Fruit fly (Drosophila melanogaster) whole organism, embryonic: ENCODE data around the gene tsl.

Source experiments
- ATbp ChIP-seq: fragments of 200-800 bp; sonication (Bioruptor generic); optimal IDR thresholded peaks from 2 replicates; lab custom pipeline; 2017; ENCODE audit warnings: missing biosample characterization, mild to moderate bottlenecking, missing genetic modification characterization, missing genetic modification reagents
- Asciz ChIP-seq: fragments of 200-800 bp; sonication (Bioruptor generic); optimal IDR thresholded peaks from 2 replicates; lab custom pipeline; 2017; ENCODE audit warnings: missing biosample characterization, mild to moderate bottlenecking, missing genetic modification characterization, missing genetic modification reagents
- Blimp-1 ChIP-seq: fragments of 200-800 bp; sonication (Bioruptor generic); optimal IDR thresholded peaks from 3 replicates; lab custom pipeline; 2018; ENCODE audit warnings: missing biosample characterization, missing genetic modification characterization, mild to moderate bottlenecking, moderate library complexity, missing genetic modification reagents
- CG10267 ChIP-seq: fragments of 200-800 bp; sonication (Bioruptor generic); optimal IDR thresholded peaks from 2 replicates; lab custom pipeline; 2018; ENCODE audit warnings: missing biosample characterization, mild to moderate bottlenecking, missing genetic modification characterization, moderate library complexity
- CG10431 ChIP-seq: fragments of 200-800 bp; sonication (Bioruptor generic); optimal IDR thresholded peaks from 3 replicates; lab custom pipeline; 2018; ENCODE audit warnings: missing biosample characterization, mild to moderate bottlenecking, missing genetic modification characterization
- CG11085 ChIP-seq: fragments of 200-800 bp; sonication (Bioruptor generic); IDR thresholded peaks from 2 replicates; pipeline ENCODE4 v1.3.6; 2022; ENCODE audit warnings: missing biosample characterization, missing genetic modification characterization
- CG1233 ChIP-seq: fragments of 200-800 bp; sonication (Bioruptor generic); optimal IDR thresholded peaks from 4 replicates; lab custom pipeline; 2018; ENCODE audit warnings: missing biosample characterization, mild to moderate bottlenecking, missing genetic modification characterization
- CG15696 ChIP-seq: fragments of 200-800 bp; sonication (Bioruptor generic); optimal IDR thresholded peaks from 2 replicates; lab custom pipeline; 2019; ENCODE audit warnings: missing biosample characterization, mild to moderate bottlenecking, missing genetic modification characterization, moderate library complexity
- CG1603 ChIP-seq: fragments of 200-800 bp; sonication (Bioruptor generic); optimal IDR thresholded peaks from 2 replicates; lab custom pipeline; 2019; ENCODE audit warnings: missing biosample characterization, mild to moderate bottlenecking, missing genetic modification characterization, moderate library complexity
- CG2129 ChIP-seq: fragments of 200-800 bp; sonication (Bioruptor generic); IDR thresholded peaks from 2 replicates; pipeline ENCODE4 v1.3.6; 2022; ENCODE audit warnings: missing biosample characterization, missing genetic modification characterization; ENCODE audit not compliant: partially characterized antibody
- CG2202 ChIP-seq: fragments of 200-800 bp; sonication (Bioruptor generic); optimal IDR thresholded peaks from 2 replicates; lab custom pipeline; 2018; ENCODE audit warnings: missing biosample characterization, mild to moderate bottlenecking, missing genetic modification characterization
- CG3065 ChIP-seq: fragments of 200-800 bp; sonication (Bioruptor generic); optimal IDR thresholded peaks from 2 replicates; lab custom pipeline; 2016; ENCODE audit warnings: missing biosample characterization, missing genetic modification characterization
- CG3847 ChIP-seq: fragments of 200-800 bp; sonication (Bioruptor generic); IDR thresholded peaks from 2 replicates; pipeline ENCODE4 v1.3.6; 2022; ENCODE audit warnings: missing biosample characterization, missing genetic modification characterization
- CG7928 ChIP-seq: fragments of 200-800 bp; sonication (Bioruptor generic); optimal IDR thresholded peaks from 2 replicates; lab custom pipeline; 2017; ENCODE audit warnings: missing biosample characterization, mild to moderate bottlenecking, missing genetic modification characterization
- CG9932 ChIP-seq: fragments of 200-800 bp; sonication (Bioruptor generic); IDR thresholded peaks from 2 replicates; pipeline ENCODE4 v1.3.6; 2022; ENCODE audit warnings: missing biosample characterization, missing genetic modification characterization
- Camta ChIP-seq: fragments of 200-800 bp; sonication (Bioruptor generic); optimal IDR thresholded peaks from 2 replicates; lab custom pipeline; 2016; ENCODE audit warnings: missing biosample characterization, missing genetic modification characterization
- D ChIP-seq, 2 experiments: fragments of 200-800 bp in 1 of 2; fragments of >200 bp in 1 of 2; sonication (Bioruptor generic) in 1 of 2; optimal IDR thresholded peaks; 2 replicates in 1 of 2; 3 replicates in 1 of 2; lab custom pipeline; 2017; ENCODE audit warnings: mild to moderate bottlenecking in 1 of 2, missing biosample characterization in 1 of 2, missing genetic modification characterization in 1 of 2, missing genetic modification reagents in 1 of 2
- Dek ChIP-seq: fragments of 200-800 bp; sonication (Bioruptor generic); optimal IDR thresholded peaks from 3 replicates; lab custom pipeline; 2019; ENCODE audit warnings: missing biosample characterization, mild to moderate bottlenecking, missing genetic modification characterization, moderate library complexity
- HmgD ChIP-seq: fragments of 200-800 bp; sonication (Bioruptor generic); optimal IDR thresholded peaks from 3 replicates; lab custom pipeline; 2016; ENCODE audit warnings: missing biosample characterization, missing genetic modification characterization
- Lhr ChIP-seq: fragments of 200-800 bp; sonication (Bioruptor generic); optimal IDR thresholded peaks from 3 replicates; lab custom pipeline; 2017; ENCODE audit warnings: mild to moderate bottlenecking, missing biosample characterization, missing genetic modification reagents, missing genetic modification characterization
- Mes4 ChIP-seq: fragments of 200-800 bp; sonication (Bioruptor generic); optimal IDR thresholded peaks from 2 replicates; lab custom pipeline; 2016; ENCODE audit warnings: missing biosample characterization, missing genetic modification characterization
- NC2β ChIP-seq: fragments of 200-800 bp; sonication (Bioruptor generic); optimal IDR thresholded peaks from 2 replicates; lab custom pipeline; 2016; ENCODE audit warnings: missing biosample characterization, missing genetic modification characterization
- Pdp1 ChIP-seq, 2 experiments: fragments of 200-800 bp; sonication (Bioruptor generic); optimal IDR thresholded peaks; 3 replicates each; lab custom pipeline; 2016; ENCODE audit warnings: missing biosample characterization in 2 of 2, missing genetic modification characterization in 2 of 2, mild to moderate bottlenecking in 1 of 2, moderate library complexity in 1 of 2
- Stat92E ChIP-seq, 3 experiments: fragments of >200 bp in 2 of 3; fragments of 200-800 bp in 1 of 3; sonication (Bioruptor generic) in 1 of 3; optimal IDR thresholded peaks; 2 replicates each; lab custom pipeline; 2017 to 2019; ENCODE audit warnings: missing biosample characterization in 3 of 3, missing genetic modification characterization in 3 of 3, mild to moderate bottlenecking in 1 of 3, moderate library complexity in 1 of 3
- abd-A ChIP-seq: fragments of 200-800 bp; sonication (Bioruptor generic); optimal IDR thresholded peaks from 3 replicates; lab custom pipeline; 2019; ENCODE audit warnings: missing biosample characterization, mild to moderate bottlenecking, missing genetic modification characterization, moderate library complexity
- bowl ChIP-seq: fragments of 200-800 bp; sonication (Bioruptor generic); IDR thresholded peaks from 2 replicates; pipeline ENCODE4 v1.3.6; 2022; ENCODE audit warnings: missing biosample characterization, missing genetic modification characterization
- bsh ChIP-seq, 2 experiments: fragments of 200-800 bp; sonication (Bioruptor generic); optimal IDR thresholded peaks; 2 replicates each; lab custom pipeline; 2017 to 2018; ENCODE audit warnings: mild to moderate bottlenecking in 2 of 2, missing biosample characterization in 2 of 2, missing genetic modification characterization in 2 of 2, moderate library complexity in 1 of 2
- chif ChIP-seq, 2 experiments: fragments of 200-800 bp; sonication (Bioruptor generic); optimal IDR thresholded peaks; 3 replicates each; lab custom pipeline; 2016; ENCODE audit warnings: missing biosample characterization in 2 of 2, missing genetic modification characterization in 2 of 2
- dan ChIP-seq: fragments of 200-800 bp; sonication (Bioruptor generic); IDR thresholded peaks from 2 replicates; pipeline ENCODE4 v1.3.6; 2022; ENCODE audit warnings: missing biosample characterization, missing genetic modification characterization
- fd64A ChIP-seq: fragments of 200-800 bp; sonication (Bioruptor generic); optimal IDR thresholded peaks from 3 replicates; lab custom pipeline; 2018; ENCODE audit warnings: missing biosample characterization, mild to moderate bottlenecking, missing genetic modification characterization
- gem ChIP-seq: fragments of 200-800 bp; sonication (Bioruptor generic); optimal IDR thresholded peaks from 2 replicates; lab custom pipeline; 2019; ENCODE audit warnings: missing biosample characterization, mild to moderate bottlenecking, missing genetic modification characterization, moderate library complexity
- gro ChIP-seq: fragments of 200-800 bp; sonication (Bioruptor generic); optimal IDR thresholded peaks from 2 replicates; lab custom pipeline; 2016; ENCODE audit warnings: missing biosample characterization, missing genetic modification characterization
- gsb-n ChIP-seq: fragments of 200-800 bp; sonication (Bioruptor generic); optimal IDR thresholded peaks from 3 replicates; lab custom pipeline; 2018; ENCODE audit warnings: missing biosample characterization, mild to moderate bottlenecking, missing genetic modification characterization
- gt ChIP-seq: fragments of 200-800 bp; sonication (Bioruptor generic); IDR thresholded peaks from 2 replicates; pipeline ENCODE4 v1.3.6; 2022; ENCODE audit warnings: missing biosample characterization, missing genetic modification characterization
- h ChIP-seq: fragments of >200 bp; optimal IDR thresholded peaks from 2 replicates; lab custom pipeline; 2017
- mam ChIP-seq: fragments of 200-800 bp; sonication (Bioruptor generic); optimal IDR thresholded peaks from 3 replicates; lab custom pipeline; 2016; ENCODE audit warnings: missing biosample characterization, missing genetic modification characterization
- nom ChIP-seq: fragments of 200-800 bp; sonication (Bioruptor generic); optimal IDR thresholded peaks from 2 replicates; lab custom pipeline; 2017; ENCODE audit warnings: missing biosample characterization, missing genetic modification characterization, mild to moderate bottlenecking, moderate library complexity, missing genetic modification reagents
- onecut ChIP-seq: fragments of 200-800 bp; sonication (Bioruptor generic); IDR thresholded peaks from 2 replicates; pipeline ENCODE4 v1.3.6; 2022; ENCODE audit warnings: missing biosample characterization, missing genetic modification characterization
- prd ChIP-seq, 3 experiments: fragments of >200 bp in 2 of 3; fragments of 200-800 bp in 1 of 3; sonication (Bioruptor generic) in 1 of 3; optimal IDR thresholded peaks in 2 of 3; IDR thresholded peaks in 1 of 3; 2 replicates in 2 of 3; 3 replicates in 1 of 3; pipeline versions ENCODE4 v1.3.6 to Lab custom; 2017 to 2022; ENCODE audit warnings: missing biosample characterization in 1 of 3, missing genetic modification characterization in 1 of 3
- pzg ChIP-seq: fragments of 200-800 bp; sonication (Bioruptor generic); optimal IDR thresholded peaks from 3 replicates; lab custom pipeline; 2018; ENCODE audit warnings: missing biosample characterization, mild to moderate bottlenecking, missing genetic modification characterization, moderate library complexity
- row ChIP-seq: fragments of 200-800 bp; sonication (Bioruptor generic); IDR thresholded peaks from 3 replicates; pipeline ENCODE4 v1.3.6; 2022; ENCODE audit warnings: missing biosample characterization, missing genetic modification characterization
- sens ChIP-seq: fragments of 200-800 bp; sonication (Bioruptor generic); peaks from one replicate; lab custom pipeline; 2016; ENCODE audit warnings: missing biosample characterization, missing genetic modification characterization
- sna ChIP-seq: fragments of 200-800 bp; sonication (Bioruptor generic); IDR thresholded peaks from 2 replicates; pipeline ENCODE4 v1.3.6; 2022; ENCODE audit warnings: missing biosample characterization, missing genetic modification characterization; ENCODE audit not compliant: partially characterized antibody
- tgo ChIP-seq: fragments of 200-800 bp; sonication (Bioruptor generic); IDR thresholded peaks from 3 replicates; pipeline ENCODE4 v1.3.6; 2022; ENCODE audit warnings: missing biosample characterization, missing genetic modification characterization
- unc-4 ChIP-seq: fragments of 200-800 bp; sonication (Bioruptor generic); IDR thresholded peaks from 2 replicates; pipeline ENCODE4 v1.3.6; 2022; ENCODE audit warnings: missing biosample characterization, missing genetic modification characterization; ENCODE audit not compliant: partially characterized antibody
- vvl ChIP-seq: fragments of 200-800 bp; sonication (Bioruptor generic); IDR thresholded peaks from 2 replicates; pipeline ENCODE4 v1.3.6; 2022; ENCODE audit warnings: missing biosample characterization, missing genetic modification characterization
- zfh2 ChIP-seq: fragments of 200-800 bp; sonication (Bioruptor generic); optimal IDR thresholded peaks from 2 replicates; lab custom pipeline; 2016; ENCODE audit warnings: missing biosample characterization, missing genetic modification characterization

Gene tsl

DNA sequence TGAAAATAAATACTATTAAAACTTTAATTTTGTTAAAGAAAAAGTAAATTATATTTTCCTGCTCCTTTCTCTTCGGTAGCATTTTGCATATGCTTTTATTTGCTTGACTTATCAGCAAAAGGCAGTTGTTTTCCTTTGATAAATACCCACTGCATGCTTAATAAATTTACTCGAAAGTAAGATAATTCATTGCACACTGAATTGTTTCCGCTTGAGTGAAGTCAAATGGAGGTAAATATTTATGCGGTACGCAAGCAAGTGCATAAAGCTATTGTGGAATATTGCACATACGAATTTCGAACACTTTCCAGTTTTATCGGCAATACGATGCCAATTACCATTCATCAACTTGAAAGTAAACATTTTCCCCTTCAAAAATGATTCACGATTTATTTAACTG is 40.7 kb upstream of the tsl start:
- TF ChIP-seq sens (GFP tag; lab: Kevin White, UChicago) (peak; percentile 63), CG3065 (no peak), Camta (GFP tag; lab: Kevin White, UChicago) (no peak), CG15696 (tag; lab: Kevin White, UChicago) (peak; percentile 6), Asciz (GFP tag; lab: Kevin White, UChicago) (peak; percentile 13), fd64A (peak; percentile 27), Blimp-1 (peak; percentile 34), D (optimal IDR thresholded peaks at IDR 0.05; lab: Kevin White, UChicago) (no peak), D (GFP tag; optimal IDR thresholded peaks at IDR 0.05; lab: Kevin White, UChicago) (peak; percentile 1), NC2β (GFP tag; lab: Kevin White, UChicago) (no peak), gro (GFP tag; lab: Kevin White, UChicago) (no peak), ATbp (GFP tag; lab: Kevin White, UChicago) (peak; percentile 1), h (lab: Kevin White, UChicago) (no peak), nom (GFP tag; lab: Kevin White, UChicago) (peak; percentile 65), CG1233 (GFP tag; lab: Kevin White, UChicago) (peak; percentile 12), bsh (GFP tag; optimal IDR thresholded peaks at IDR 0.05; lab: Kevin White, UChicago) (peak in 1 of 2 experiments; percentile 27), CG2202 (tag; lab: Kevin White, UChicago) (peak; percentile 25)
- TF ChIP-seq, all 482 proteins: peak for 11

DNA sequence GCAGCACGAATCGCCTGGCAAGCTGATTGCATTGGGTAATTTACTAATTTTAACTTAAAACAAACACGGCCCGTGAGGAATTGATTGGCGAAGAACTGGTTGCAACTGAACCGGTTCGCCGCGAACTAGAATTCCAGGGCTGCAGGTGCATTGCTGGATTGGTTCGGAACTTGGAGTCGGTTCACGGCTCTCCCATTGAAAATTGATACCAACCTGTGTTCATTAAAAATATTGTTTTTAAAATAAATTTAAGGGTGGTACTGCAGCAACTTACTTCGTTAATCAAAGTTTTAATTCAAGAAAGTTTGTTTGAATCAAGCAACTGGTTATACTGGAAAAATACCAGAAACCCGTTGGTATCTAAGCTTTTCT is 40.2 kb upstream of the tsl start, which contains the start of gene CASK:
Gene CASK, minus strand, starts transcription at position 113 of the 372 bp plus-strand sequence.
- peak in 1 of 3 experiments; percentile 57 for TF ChIP-seq Stat92E (GFP tag; optimal IDR thresholded peaks at IDR 0.05; lab: Kevin White, UChicago)
- TF ChIP-seq abd-A = no peak
- TF ChIP-seq CG1603 (tag; lab: Kevin White, UChicago) = peak; percentile 38
- peak; percentile 71 for TF ChIP-seq Lhr (GFP tag; lab: Kevin White, UChicago)
- no peak for TF ChIP-seq fd64A
- TF ChIP-seq prd (optimal IDR thresholded peaks at IDR 0.05; lab: Kevin White, UChicago) = no peak
- 0 out of 3 replicates have a peak, but pooled peaks have one; percentile 19 for TF ChIP-seq prd (GFP tag; IDR thresholded peaks at IDR 0.05; lab: Robert Waterston, UW)
- TF ChIP-seq Pdp1 (GFP tag; optimal IDR thresholded peaks at IDR 0.05; lab: Kevin White, UChicago) = peak in 1 of 2 experiments; percentile 25
- TF ChIP-seq CG10267 (tag; lab: Kevin White, UChicago) = peak; percentile 17
- no peak for TF ChIP-seq tgo (GFP tag; lab: Robert Waterston, UW)
- peak; percentile 22 for TF ChIP-seq gsb-n (tag; lab: Kevin White, UChicago)
- peak; percentile 73 for TF ChIP-seq row (GFP tag; lab: Robert Waterston, UW)
- peak; percentile 29 for TF ChIP-seq gem (tag; lab: Kevin White, UChicago)
- TF ChIP-seq NC2β (GFP tag; lab: Kevin White, UChicago) = peak; percentile 37
- no peak for TF ChIP-seq CG10431 (GFP tag; lab: Kevin White, UChicago)
- TF ChIP-seq CG7928 (GFP tag; lab: Kevin White, UChicago) = peak; percentile 94
- 0 out of 2 replicates have a peak, but pooled peaks have one; percentile 29 for TF ChIP-seq CG9932 (GFP tag; lab: Robert Waterston, UW)
- TF ChIP-seq mam = peak; percentile 0
- peak; percentile 21 for TF ChIP-seq zfh2 (GFP tag; lab: Kevin White, UChicago)
- 0 out of 2 replicates have a peak, but pooled peaks have one; percentile 11 for TF ChIP-seq CG3847 (GFP tag; lab: Robert Waterston, UW)
- peak in 1 of 2 experiments; percentile 9 for TF ChIP-seq chif (GFP tag; optimal IDR thresholded peaks at IDR 0.05; lab: Kevin White, UChicago)
- TF ChIP-seq bowl = no peak
- peak; percentile 21; the same call in 1 of the 2 replicates for TF ChIP-seq unc-4 (GFP tag; lab: Robert Waterston, UW)
- TF ChIP-seq onecut (GFP tag; lab: Robert Waterston, UW) = peak; percentile 37
- 0 out of 2 replicates have a peak, but pooled peaks have one; percentile 16 for TF ChIP-seq vvl (GFP tag; lab: Robert Waterston, UW)
- TF ChIP-seq Dek (tag; lab: Kevin White, UChicago) = peak; percentile 17
- TF ChIP-seq gt (GFP tag; lab: Robert Waterston, UW) = no peak
- TF ChIP-seq HmgD = peak; percentile 8
- peak; percentile 46 for TF ChIP-seq Mes4 (GFP tag; lab: Kevin White, UChicago)
- peak; percentile 78 for TF ChIP-seq pzg (GFP tag; lab: Kevin White, UChicago)
- TF ChIP-seq CG2129 (GFP tag; lab: Robert Waterston, UW) = no peak
- TF ChIP-seq dan (GFP tag; lab: Robert Waterston, UW) = no peak
- no peak for TF ChIP-seq sna (GFP tag; lab: Robert Waterston, UW)
- TF ChIP-seq CG11085 = no peak
